Fruit fly (Drosophila melanogaster): ENCODE measurements around the gene hdm.

Gene hdm

dm6 chrX:7955890-7956289 is 36.0 kb upstream of the hdm start, which contains the start of the genes CG15332 and CG15330:
Gene CG15332, minus strand, starts transcription at chrX:7955990.
Gene CG15330, plus strand, starts transcription at chrX:7956064.
- TF ChIP-seq zfh2 (GFP tag; optimal IDR thresholded peaks at IDR 0.05): no peak
- TF ChIP-seq CG31224 (GFP tag; IDR thresholded peaks at IDR 0.05): no peak
- TF ChIP-seq CG43689 (GFP tag; IDR thresholded peaks at IDR 0.05): no peak

- TF ChIP-seq Sry-δ (GFP tag; optimal IDR thresholded peaks at IDR 0.05) (peak; percentile 48), stc (GFP tag; IDR thresholded peaks at IDR 0.05) (peak; percentile 26; the same call in 1 of the 2 replicates), MESR4 (GFP tag; optimal IDR thresholded peaks at IDR 0.05) (peak; percentile 22), NC2β (GFP tag; optimal IDR thresholded peaks at IDR 0.05) (no peak), MBD-R2 (GFP tag; IDR thresholded peaks at IDR 0.05) (peak; percentile 40; the same call in 1 of the 2 replicates), Nf-YA (GFP tag; IDR thresholded peaks at IDR 0.05) (no peak), row (GFP tag; IDR thresholded peaks at IDR 0.05) (peak; percentile 61), Ets97D (GFP tag; optimal IDR thresholded peaks at IDR 0.05) (no peak), nerfin-1 (tag; optimal IDR thresholded peaks at IDR 0.05) (peak; percentile 15), CG14860 (GFP tag; IDR thresholded peaks at IDR 0.05; ENCODE audit: partially characterized antibody) (peak; percentile 73), dimm (GFP tag; IDR thresholded peaks at IDR 0.05) (no peak), CG34422 (GFP tag; IDR thresholded peaks at IDR 0.05) (peak; percentile 44; the same call in 1 of the 3 replicates), Ptx1 (GFP tag; IDR thresholded peaks at IDR 0.05) (0 out of 2 replicates have a peak, but pooled peaks have one; percentile 25), CG3838 (GFP tag; optimal IDR thresholded peaks at IDR 0.05) (peak; percentile 68), usp (GFP tag; optimal IDR thresholded peaks at IDR 0.05) (no peak), gcm (GFP tag; optimal IDR thresholded peaks at IDR 0.05) (peak; percentile 46), CG12071 (GFP tag; optimal IDR thresholded peaks at IDR 0.05) (no peak), zf30C (GFP tag; optimal IDR thresholded peaks at IDR 0.05) (peak; percentile 9), CG18011 (GFP tag; optimal IDR thresholded peaks at IDR 0.05) (peak; percentile 14), bbx (GFP tag; IDR thresholded peaks at IDR 0.05; ENCODE audit: partially characterized antibody) (peak; percentile 90), mam (GFP tag; optimal IDR thresholded peaks at IDR 0.05) (no peak), nom (GFP tag; optimal IDR thresholded peaks at IDR 0.05) (peak; percentile 96), zfh1 (GFP tag; IDR thresholded peaks at IDR 0.05) (0 out of 3 replicates have a peak, but pooled peaks have one; percentile 25), CG3163 (GFP tag; optimal IDR thresholded peaks at IDR 0.05) (peak; percentile 34), cg (GFP tag; optimal IDR thresholded peaks at IDR 0.05) (peak; percentile 81), mld (GFP tag; IDR thresholded peaks at IDR 0.05; ENCODE audit: partially characterized antibody) (peak; percentile 61; the same call in 1 of the 3 replicates), CG12659 (GFP tag; optimal IDR thresholded peaks at IDR 0.05) (peak; percentile 24), Hr78 (GFP tag; optimal IDR thresholded peaks at IDR 0.05) (peak in 1 of 2 experiments; percentile 97), CG9876 (GFP tag; optimal IDR thresholded peaks at IDR 0.05) (no peak), Xrp1 (GFP tag; IDR thresholded peaks at IDR 0.05) (peak; percentile 45; the same call in 1 of the 2 replicates), CG6854 (GFP tag; optimal IDR thresholded peaks at IDR 0.05) (no peak), sens (GFP tag) (peak; percentile 84), CG6791 (GFP tag; IDR thresholded peaks at IDR 0.05; ENCODE audit: partially characterized antibody) (peak; percentile 85), sob (GFP tag; IDR thresholded peaks at IDR 0.05) (peak; percentile 56), chm (GFP tag; IDR thresholded peaks at IDR 0.05) (peak; percentile 33; the same call in 1 of the 2 replicates), CG12219 (GFP tag; optimal IDR thresholded peaks at IDR 0.05) (peak; percentile 15), crc (GFP tag; optimal IDR thresholded peaks at IDR 0.05) (no peak), CG3995 (GFP tag; optimal IDR thresholded peaks at IDR 0.05) (peak; percentile 49), CG13424 (tag; optimal IDR thresholded peaks at IDR 0.05) (peak; percentile 27), CG7987 (GFP tag; optimal IDR thresholded peaks at IDR 0.05) (peak; percentile 51), ci (GFP tag; IDR thresholded peaks at IDR 0.05) (peak; percentile 74; the same call in 1 of the 3 replicates), nmo (GFP tag; optimal IDR thresholded peaks at IDR 0.05) (no peak), lov (optimal IDR thresholded peaks at IDR 0.05) (no peak), lov (GFP tag; IDR thresholded peaks at IDR 0.05) (0 out of 3 replicates have a peak, but pooled peaks have one; percentile 24), sim (GFP tag; IDR thresholded peaks at IDR 0.05) (no peak)
Measured at dm6 chrX:7946858-7947313, 27.0 kb upstream of the hdm start, which contains the start of gene orion. Gene orion, minus strand, starts transcription at chrX:7946908.
